Worm (Caenorhabditis elegans): ENCODE data around the gene eif-2Bgamma.

Gene eif-2Bgamma

DNA sequence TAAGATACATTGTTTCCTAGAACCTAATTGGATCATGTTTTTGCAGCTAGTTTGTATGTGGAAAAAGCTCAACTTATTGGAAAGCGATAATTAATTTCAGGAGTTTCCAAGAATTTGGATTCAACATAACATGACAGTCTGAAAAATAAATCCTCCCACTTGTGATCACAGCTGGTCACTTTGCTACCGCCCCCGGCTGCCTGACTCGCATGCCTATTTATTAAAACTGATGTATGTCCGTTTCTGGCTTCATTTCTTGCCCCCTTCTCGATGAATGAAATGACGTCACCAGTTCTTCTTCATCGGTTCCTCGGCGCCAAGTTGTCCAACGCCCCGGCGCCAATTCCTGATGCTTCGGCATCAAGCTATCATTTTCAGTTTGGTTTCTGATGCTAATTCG, 40.4 kb downstream of the eif-2Bgamma start:
- TF ChIP-seq elt-1 (tag; optimal IDR thresholded peaks at IDR 0.05) (no peak), nhr-237 (tag; optimal IDR thresholded peaks at IDR 0.05) (no peak), nfya-1 (tag; optimal IDR thresholded peaks at IDR 0.05; ENCODE audit: insufficient read depth) (no peak), R02D3.7 (tag; optimal IDR thresholded peaks at IDR 0.05) (no peak), unc-39 (tag; optimal IDR thresholded peaks at IDR 0.05) (no peak), nhr-67 (tag; optimal IDR thresholded peaks at IDR 0.05) (no peak), egl-5 (tag; optimal IDR thresholded peaks at IDR 0.05) (no peak), nhr-76 (tag; optimal IDR thresholded peaks at IDR 0.05) (no peak), nhr-23 (tag; optimal IDR thresholded peaks at IDR 0.05) (no peak), ztf-11 (tag; optimal IDR thresholded peaks at IDR 0.05) (no peak), elt-3 (tag; optimal IDR thresholded peaks at IDR 0.05) (no peak), lin-39 (tag; optimal IDR thresholded peaks at IDR 0.05) (no peak)

DNA sequence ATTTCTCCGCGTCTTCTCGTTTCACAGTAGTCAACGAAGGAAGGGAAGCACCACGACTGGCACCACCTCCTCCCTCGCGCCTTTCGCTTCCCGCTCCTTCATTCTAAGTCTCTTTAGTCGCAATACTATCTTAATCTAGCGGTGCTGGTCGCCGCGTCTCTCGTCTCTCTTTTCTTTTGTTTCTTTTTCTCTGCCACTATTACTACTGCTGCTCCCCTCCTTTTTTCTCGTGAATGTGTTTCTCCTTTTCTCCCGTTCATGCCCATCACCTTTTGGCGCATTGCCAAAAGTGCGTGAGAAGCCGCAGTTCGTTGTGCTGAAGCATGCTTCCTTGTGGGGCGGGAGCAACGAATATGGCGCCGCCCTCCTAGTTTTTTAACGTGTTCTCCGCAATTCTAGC, 41.0 kb downstream of the eif-2Bgamma start:
- no peak for TF ChIP-seq sea-2 (GFP tag; optimal IDR thresholded peaks at IDR 0.05)
- TF ChIP-seq fkh-10 (GFP tag; optimal IDR thresholded peaks at IDR 0.05) = peak; percentile 44
- TF ChIP-seq nhr-76 (tag; optimal IDR thresholded peaks at IDR 0.05) = no peak
- no peak for TF ChIP-seq nhr-28 (tag; optimal IDR thresholded peaks at IDR 0.05)
- peak; percentile 33 for TF ChIP-seq lsy-12 (tag; optimal IDR thresholded peaks at IDR 0.05)
- peak; percentile 37 for TF ChIP-seq nhr-25 (tag; optimal IDR thresholded peaks at IDR 0.05)
- peak; percentile 86 for TF ChIP-seq hmg-11 (tag; optimal IDR thresholded peaks at IDR 0.05)
- no peak for TF ChIP-seq daf-12 (tag; optimal IDR thresholded peaks at IDR 0.05)
- peak; percentile 68 for TF ChIP-seq pha-4 (tag; optimal IDR thresholded peaks at IDR 0.05)
- no peak for TF ChIP-seq ztf-11 (tag; optimal IDR thresholded peaks at IDR 0.05)
- TF ChIP-seq tbx-2 (tag; optimal IDR thresholded peaks at IDR 0.05) = peak; percentile 48
- TF ChIP-seq pqm-1 (tag; optimal IDR thresholded peaks at IDR 0.05) = peak; percentile 56
- peak; percentile 79 for TF ChIP-seq skn-1 (tag; optimal IDR thresholded peaks at IDR 0.05)
- peak; percentile 72 for TF ChIP-seq snpc-4 (tag; optimal IDR thresholded peaks at IDR 0.05)
- TF ChIP-seq mdl-1 (tag; optimal IDR thresholded peaks at IDR 0.05) = peak; percentile 62
- TF ChIP-seq lin-15B (tag; optimal IDR thresholded peaks at IDR 0.05) = peak; percentile 38
- TF ChIP-seq jun-1 (tag; optimal IDR thresholded peaks at IDR 0.05) = peak; percentile 88
- no peak for TF ChIP-seq ama-1 (optimal IDR thresholded peaks at IDR 0.05)
- peak; percentile 6 for TF ChIP-seq unc-62 (GFP tag; optimal IDR thresholded peaks at IDR 0.05)
- TF ChIP-seq fos-1 (tag; optimal IDR thresholded peaks at IDR 0.05) = peak; percentile 37
- TF ChIP-seq nfya-1 (tag; optimal IDR thresholded peaks at IDR 0.05; ENCODE audit: insufficient read depth) = peak; percentile 79
- TF ChIP-seq ceh-28 (tag; optimal IDR thresholded peaks at IDR 0.05) = peak; percentile 42
- peak; percentile 92 for TF ChIP-seq elt-2 (tag; optimal IDR thresholded peaks at IDR 0.05)
- peak; percentile 23 for TF ChIP-seq R02D3.7 (tag; optimal IDR thresholded peaks at IDR 0.05)
- TF ChIP-seq egl-27 (tag; optimal IDR thresholded peaks at IDR 0.05) = peak; percentile 59
- peak; percentile 46 for TF ChIP-seq nhr-23 (tag; optimal IDR thresholded peaks at IDR 0.05)
- peak; percentile 60 for TF ChIP-seq lin-39 (tag; optimal IDR thresholded peaks at IDR 0.05)

DNA sequence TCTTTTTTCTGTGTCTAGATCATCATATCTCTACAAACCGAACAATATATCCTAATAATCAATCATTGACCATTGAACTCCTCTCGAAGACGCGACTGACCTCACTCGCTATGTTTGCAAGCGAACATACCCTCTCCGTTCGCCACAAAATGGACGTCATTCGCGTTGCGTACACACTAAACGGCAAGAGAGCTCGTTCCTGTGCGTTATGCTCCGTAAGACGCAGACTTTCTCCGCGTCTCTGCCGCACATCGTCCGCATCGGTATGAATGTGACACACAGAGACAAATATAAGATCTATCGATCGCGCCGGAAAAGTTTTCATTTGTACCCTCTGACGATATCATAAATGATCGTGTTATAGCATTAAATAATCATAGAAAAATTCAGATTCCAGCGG, 41.4 kb downstream of the eif-2Bgamma start:
- TF ChIP-seq unc-39 (tag; optimal IDR thresholded peaks at IDR 0.05) = no peak
- no peak for TF ChIP-seq ama-1 (optimal IDR thresholded peaks at IDR 0.05)
- no peak for TF ChIP-seq pha-4 (tag; optimal IDR thresholded peaks at IDR 0.05)
- no peak for TF ChIP-seq nhr-23 (tag; optimal IDR thresholded peaks at IDR 0.05)
- TF ChIP-seq lin-15B (tag; optimal IDR thresholded peaks at IDR 0.05) = no peak
- TF ChIP-seq aly-2 (tag; optimal IDR thresholded peaks at IDR 0.05) = no peak
- TF ChIP-seq ceh-9 (tag; optimal IDR thresholded peaks at IDR 0.05) = no peak
- TF ChIP-seq unc-62 (GFP tag; optimal IDR thresholded peaks at IDR 0.05) = no peak
- no peak for TF ChIP-seq ceh-16 (tag; optimal IDR thresholded peaks at IDR 0.05)
- TF ChIP-seq eor-1 (tag; optimal IDR thresholded peaks at IDR 0.05) = no peak
- no peak for TF ChIP-seq lsy-12 (tag; optimal IDR thresholded peaks at IDR 0.05)
- TF ChIP-seq ztf-4 (tag; optimal IDR thresholded peaks at IDR 0.05) = no peak
- TF ChIP-seq egl-5 (tag; optimal IDR thresholded peaks at IDR 0.05) = no peak
- no peak for TF ChIP-seq elt-3 (tag; optimal IDR thresholded peaks at IDR 0.05)
- no peak for TF ChIP-seq sea-2 (GFP tag; optimal IDR thresholded peaks at IDR 0.05)
- no peak for TF ChIP-seq ceh-28 (tag; optimal IDR thresholded peaks at IDR 0.05)
- no peak for TF ChIP-seq elt-1 (tag; optimal IDR thresholded peaks at IDR 0.05)

DNA sequence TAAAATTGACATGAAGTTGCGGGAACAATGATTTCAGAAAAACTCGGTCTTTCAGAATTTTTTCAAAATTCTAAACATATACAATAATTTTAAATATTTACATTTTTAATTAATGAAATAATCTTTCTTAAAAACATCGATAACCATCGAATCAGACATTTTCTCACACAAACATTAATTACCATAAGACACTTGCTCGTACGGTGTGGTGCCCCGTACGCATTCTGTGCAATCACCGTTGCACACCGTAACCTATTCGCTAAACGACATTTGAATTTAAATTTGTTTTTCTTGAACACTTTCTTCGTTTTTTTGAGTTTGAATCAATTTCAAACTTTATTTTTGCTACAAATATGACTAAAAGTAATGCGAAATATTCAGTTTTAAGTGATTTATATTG, 43.7 kb downstream of the eif-2Bgamma start:
- TF ChIP-seq daf-12 (tag; optimal IDR thresholded peaks at IDR 0.05) (no peak), mdl-1 (tag; optimal IDR thresholded peaks at IDR 0.05) (no peak)
